Fruit fly (Drosophila melanogaster): Measurements from ENCODE around the gene CG7407.

The CG7407 gene

DNA sequence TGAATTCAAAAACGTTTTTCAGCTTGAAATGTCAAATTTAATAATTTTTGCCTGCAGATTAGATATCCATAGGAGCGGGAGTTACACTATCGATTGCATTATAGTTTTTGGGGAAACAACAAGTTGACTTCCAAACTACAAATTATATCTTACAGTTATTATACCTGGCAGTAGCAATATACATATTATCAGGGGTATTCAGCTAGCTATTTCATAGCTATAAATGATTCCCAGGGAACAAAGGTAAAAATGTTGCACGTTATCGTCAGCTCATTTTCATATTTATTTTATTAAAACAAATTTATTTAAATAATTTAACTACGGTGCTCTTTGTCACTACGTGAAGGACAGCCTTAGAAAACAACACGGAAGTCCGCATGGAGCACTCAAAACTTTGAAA, 6.9 kb downstream of the CG7407 start:
- TF ChIP-seq CG1620 (GFP tag; optimal IDR thresholded peaks at IDR 0.05) (no peak), cic (GFP tag; optimal IDR thresholded peaks at IDR 0.05) (no peak), tj (GFP tag; optimal IDR thresholded peaks at IDR 0.05) (no peak), Hr96 (GFP tag; optimal IDR thresholded peaks at IDR 0.05) (no peak), CG11617 (GFP tag; optimal IDR thresholded peaks at IDR 0.05) (no peak), Crg-1 (GFP tag; optimal IDR thresholded peaks at IDR 0.05) (no peak), CG33017 (tag; optimal IDR thresholded peaks at IDR 0.05) (no peak), CG14711 (tag; optimal IDR thresholded peaks at IDR 0.05) (no peak), ovo (GFP tag; optimal IDR thresholded peaks at IDR 0.05) (no peak), kay (GFP tag; ENCODE audit: borderline replicate concordance) (no peak), Mnt (GFP tag; optimal IDR thresholded peaks at IDR 0.05) (no peak), toe (GFP tag; optimal IDR thresholded peaks at IDR 0.05) (no peak), Clk (GFP tag; optimal IDR thresholded peaks at IDR 0.05) (no peak), CG12768 (GFP tag; optimal IDR thresholded peaks at IDR 0.05) (no peak), CG5204 (GFP tag; optimal IDR thresholded peaks at IDR 0.05) (no peak), CG7045 (GFP tag; optimal IDR thresholded peaks at IDR 0.05) (no peak), CG7101 (tag; optimal IDR thresholded peaks at IDR 0.05) (no peak), pad (GFP tag; optimal IDR thresholded peaks at IDR 0.05) (no peak)

DNA sequence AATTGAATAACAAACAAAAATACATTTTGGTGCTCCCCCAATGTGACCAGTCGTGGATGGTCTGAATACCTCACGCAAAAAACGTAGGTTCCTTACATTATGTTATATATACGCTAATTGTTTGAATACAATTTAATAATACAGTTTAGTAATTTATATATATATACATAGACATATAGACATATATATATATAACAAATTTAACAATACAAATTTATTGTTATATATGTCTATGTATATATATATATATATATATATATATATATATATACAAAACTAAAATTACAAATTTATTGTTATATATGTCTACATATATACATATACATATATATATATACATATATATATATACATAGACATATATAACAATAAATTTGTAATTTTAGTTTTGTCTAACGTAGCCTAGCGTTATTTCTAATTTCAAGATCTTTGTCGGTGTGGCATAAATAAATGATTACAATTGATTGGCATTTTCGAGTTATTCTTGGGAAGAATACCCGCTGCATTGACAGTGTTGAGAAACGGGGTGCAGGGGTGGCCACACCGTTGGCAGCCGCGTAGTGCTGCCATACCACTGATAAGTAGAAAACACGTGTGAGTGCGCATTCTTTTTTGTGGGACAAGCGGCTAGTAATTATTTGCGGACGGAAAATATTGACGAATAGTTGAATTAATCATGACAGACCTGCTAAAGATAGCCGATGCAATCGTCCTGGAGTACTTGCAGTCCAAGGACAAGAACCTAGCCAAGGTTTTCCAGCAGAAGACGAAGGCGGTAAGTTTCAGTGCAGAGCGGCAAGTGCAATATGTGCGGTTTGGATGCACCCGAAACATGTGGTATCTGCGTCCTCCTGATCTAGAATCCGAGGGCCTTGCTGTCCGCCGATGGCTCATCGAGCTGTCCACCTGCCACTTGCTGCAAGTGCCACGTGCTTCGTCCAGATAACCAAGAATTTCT, 9.2 kb downstream of the CG7407 start, which contains the start of the genes CG7148 and Nopp140:
Gene CG7148, minus strand, starts transcription at position 51 of the 958 bp plus-strand sequence.
Gene Nopp140, plus strand, starts transcription at position 572 of the 958 bp plus-strand sequence.
- peak; percentile 54 for TF ChIP-seq Clk (GFP tag; optimal IDR thresholded peaks at IDR 0.05)
- peak; percentile 72 for TF ChIP-seq CG12768 (GFP tag; optimal IDR thresholded peaks at IDR 0.05)
- peak; percentile 60 for TF ChIP-seq CG7045 (GFP tag; optimal IDR thresholded peaks at IDR 0.05)
- TF ChIP-seq tj (GFP tag; optimal IDR thresholded peaks at IDR 0.05): peak; percentile 37
- TF ChIP-seq CG7101 (tag; optimal IDR thresholded peaks at IDR 0.05): peak; percentile 77
- TF ChIP-seq Mnt (GFP tag; optimal IDR thresholded peaks at IDR 0.05): peak; percentile 99
- peak; percentile 75 for TF ChIP-seq Crg-1 (GFP tag; optimal IDR thresholded peaks at IDR 0.05)
- TF ChIP-seq CG1620 (GFP tag; optimal IDR thresholded peaks at IDR 0.05): peak; percentile 82
- TF ChIP-seq Hr96 (GFP tag; optimal IDR thresholded peaks at IDR 0.05): peak; percentile 75
- TF ChIP-seq kay (GFP tag; ENCODE audit: borderline replicate concordance): no peak
- TF ChIP-seq bab1 (GFP tag; optimal IDR thresholded peaks at IDR 0.05): peak; percentile 67
- peak; percentile 68 for TF ChIP-seq pad (GFP tag; optimal IDR thresholded peaks at IDR 0.05)
- TF ChIP-seq CG14711 (tag; optimal IDR thresholded peaks at IDR 0.05): peak; percentile 55
- peak; percentile 71 for TF ChIP-seq CG33017 (tag; optimal IDR thresholded peaks at IDR 0.05)
- TF ChIP-seq cic (GFP tag; optimal IDR thresholded peaks at IDR 0.05): no peak
- TF ChIP-seq CG5204 (GFP tag; optimal IDR thresholded peaks at IDR 0.05): peak; percentile 38
- TF ChIP-seq ovo (GFP tag; optimal IDR thresholded peaks at IDR 0.05): peak; percentile 72
- peak; percentile 69 for TF ChIP-seq toe (GFP tag; optimal IDR thresholded peaks at IDR 0.05)
- peak; percentile 77 for TF ChIP-seq CG11617 (GFP tag; optimal IDR thresholded peaks at IDR 0.05)
- no peak for TF ChIP-seq cnc (optimal IDR thresholded peaks at IDR 0.05)

DNA sequence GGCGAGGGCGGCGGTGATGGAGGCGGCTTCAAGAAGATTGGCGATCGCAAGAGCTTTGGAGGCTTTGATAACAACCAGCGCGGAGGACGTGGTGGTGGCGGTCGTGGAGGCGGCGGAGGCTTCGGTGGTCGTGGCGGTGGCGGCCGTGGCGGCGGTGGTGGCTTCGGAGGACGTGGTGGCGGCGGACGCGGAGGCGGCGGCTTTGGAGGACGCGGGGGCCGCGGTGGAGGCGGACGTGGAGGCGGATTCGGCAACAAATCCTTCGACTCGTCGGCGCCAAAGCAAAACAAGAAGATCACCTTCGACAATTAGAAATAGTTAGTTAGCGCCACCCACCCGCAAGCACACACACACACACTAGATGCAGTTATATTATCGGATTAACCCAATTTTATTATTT, 12.3 kb downstream of the CG7407 start:
- no peak for TF ChIP-seq Crg-1 (GFP tag; optimal IDR thresholded peaks at IDR 0.05)
- TF ChIP-seq tj (GFP tag; optimal IDR thresholded peaks at IDR 0.05): no peak
- TF ChIP-seq Mnt (GFP tag; optimal IDR thresholded peaks at IDR 0.05): no peak
- TF ChIP-seq CG7101 (tag; optimal IDR thresholded peaks at IDR 0.05): no peak

DNA sequence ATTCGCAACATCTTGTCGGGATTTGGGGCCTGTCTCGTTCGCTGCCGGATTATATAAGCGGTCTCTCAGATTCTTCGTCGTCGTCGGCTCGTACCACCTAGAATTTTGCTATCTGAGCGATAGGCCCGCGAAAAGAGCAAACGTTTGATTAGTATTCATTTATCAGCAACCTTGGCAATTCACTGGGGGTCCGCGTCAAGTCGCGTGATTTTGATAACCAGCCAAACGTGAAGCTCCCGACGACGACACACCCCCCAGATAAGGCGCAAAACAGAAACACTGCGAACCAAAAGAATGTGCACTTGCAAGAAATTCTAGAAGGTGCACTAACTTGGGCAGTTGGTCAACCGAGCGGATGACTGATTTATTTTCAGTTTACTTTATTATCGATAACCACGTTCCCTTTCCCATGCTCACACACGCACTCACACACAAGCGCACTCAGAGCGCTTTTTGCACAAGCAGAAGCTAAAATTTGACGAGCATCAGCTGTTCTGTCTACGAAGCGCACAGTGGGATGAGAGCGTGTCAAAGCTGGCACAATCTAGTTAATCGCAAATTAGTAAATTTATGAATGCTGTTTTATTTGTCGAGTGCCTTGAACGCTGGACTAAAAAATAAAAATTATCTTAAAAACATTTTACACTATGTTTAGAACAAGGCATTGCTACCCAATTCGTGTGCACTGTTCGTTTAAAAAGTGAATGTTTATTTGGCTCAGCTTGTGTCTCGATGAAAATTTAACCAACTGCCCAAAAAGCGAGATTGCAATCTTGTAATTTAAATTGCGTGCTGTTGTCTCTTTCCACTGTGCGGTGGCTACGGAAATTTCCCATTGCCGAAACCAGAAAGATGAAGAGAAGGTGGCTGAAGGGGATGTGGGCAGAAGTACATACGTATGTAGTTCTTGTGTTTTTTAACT, 16.7 kb downstream of the CG7407 start:
- TF ChIP-seq Clk (GFP tag; optimal IDR thresholded peaks at IDR 0.05) (peak; percentile 81), kay (GFP tag; ENCODE audit: borderline replicate concordance) (peak; percentile 90), CG7045 (GFP tag; optimal IDR thresholded peaks at IDR 0.05) (peak; percentile 89), CG14711 (tag; optimal IDR thresholded peaks at IDR 0.05) (peak; percentile 52), ovo (GFP tag; optimal IDR thresholded peaks at IDR 0.05) (peak; percentile 3), CG11617 (GFP tag; optimal IDR thresholded peaks at IDR 0.05) (peak; percentile 87), CG7101 (tag; optimal IDR thresholded peaks at IDR 0.05) (peak; percentile 80), toe (GFP tag; optimal IDR thresholded peaks at IDR 0.05) (peak; percentile 82), cnc (optimal IDR thresholded peaks at IDR 0.05) (no peak), cic (GFP tag; optimal IDR thresholded peaks at IDR 0.05) (peak; percentile 10), CG5204 (GFP tag; optimal IDR thresholded peaks at IDR 0.05) (peak; percentile 88), Mnt (GFP tag; optimal IDR thresholded peaks at IDR 0.05) (peak; percentile 48), tj (GFP tag; optimal IDR thresholded peaks at IDR 0.05) (peak; percentile 96), CG33017 (tag; optimal IDR thresholded peaks at IDR 0.05) (peak; percentile 78), bab1 (GFP tag; optimal IDR thresholded peaks at IDR 0.05) (peak; percentile 91), CG12768 (GFP tag; optimal IDR thresholded peaks at IDR 0.05) (peak; percentile 79), Crg-1 (GFP tag; optimal IDR thresholded peaks at IDR 0.05) (peak; percentile 66), pad (GFP tag; optimal IDR thresholded peaks at IDR 0.05) (no peak), CG1620 (GFP tag; optimal IDR thresholded peaks at IDR 0.05) (peak; percentile 56), Hr96 (GFP tag; optimal IDR thresholded peaks at IDR 0.05) (peak; percentile 82)

DNA sequence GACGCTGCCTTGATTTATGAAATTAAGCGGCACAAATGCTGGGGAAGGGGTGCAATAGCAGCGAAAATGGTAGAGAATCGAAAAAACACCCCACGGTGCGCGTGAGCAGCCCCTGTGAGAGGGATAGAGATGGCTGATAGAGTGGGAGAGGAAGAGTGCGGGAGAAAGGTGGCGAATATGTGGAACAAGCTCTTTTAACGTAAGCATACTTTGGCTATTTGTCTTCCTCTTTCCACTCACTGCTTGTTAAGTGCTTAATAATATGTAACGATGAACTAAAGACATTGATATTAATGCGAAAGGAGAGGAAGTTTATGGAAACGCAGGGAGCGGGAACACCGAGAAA, 17.4 kb downstream of the CG7407 start:
- no peak for TF ChIP-seq CG12768 (GFP tag; optimal IDR thresholded peaks at IDR 0.05)
- no peak for TF ChIP-seq ovo (GFP tag; optimal IDR thresholded peaks at IDR 0.05)
- TF ChIP-seq tj (GFP tag; optimal IDR thresholded peaks at IDR 0.05): peak; percentile 73
- no peak for TF ChIP-seq CG14711 (tag; optimal IDR thresholded peaks at IDR 0.05)
- TF ChIP-seq pad (GFP tag; optimal IDR thresholded peaks at IDR 0.05): peak; percentile 84
- no peak for TF ChIP-seq CG33017 (tag; optimal IDR thresholded peaks at IDR 0.05)
- TF ChIP-seq bab1 (GFP tag; optimal IDR thresholded peaks at IDR 0.05): no peak
- no peak for TF ChIP-seq cnc (optimal IDR thresholded peaks at IDR 0.05)
- no peak for TF ChIP-seq CG1620 (GFP tag; optimal IDR thresholded peaks at IDR 0.05)
- TF ChIP-seq Clk (GFP tag; optimal IDR thresholded peaks at IDR 0.05): no peak
- no peak for TF ChIP-seq CG7045 (GFP tag; optimal IDR thresholded peaks at IDR 0.05)
- no peak for TF ChIP-seq CG7101 (tag; optimal IDR thresholded peaks at IDR 0.05)

Data from whole organism, adult.